Worm (Caenorhabditis elegans): ENCODE measurements around the gene srw-141.

The srw-141 gene

DNA sequence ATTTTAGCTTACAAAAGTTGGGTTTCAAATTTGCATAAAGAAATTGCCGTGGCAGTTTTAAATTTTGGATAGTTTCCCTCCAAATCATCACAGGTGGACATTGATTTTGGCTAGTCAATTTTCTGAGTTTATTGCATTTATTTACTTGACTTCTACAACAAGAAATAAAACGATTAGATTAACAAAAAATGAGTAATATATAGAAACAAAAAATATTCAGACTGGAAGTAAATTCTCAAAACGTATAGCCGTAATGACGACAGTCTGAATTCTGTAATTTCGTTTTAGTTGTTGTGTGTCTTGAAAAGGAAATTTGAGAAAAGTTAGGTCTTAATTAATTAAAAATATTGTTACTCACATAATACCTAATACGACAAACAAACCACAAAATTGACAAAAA is at the start of gene srw-141:
Gene srw-141 (minus strand): TSS at position 101 of the 400 bp plus-strand sequence.
- TF ChIP-seq ceh-48 (tag; optimal IDR thresholded peaks at IDR 0.05) = no peak
- TF ChIP-seq pat-9 (tag; optimal IDR thresholded peaks at IDR 0.05) = no peak
- no peak for TF ChIP-seq ceh-24 (tag; optimal IDR thresholded peaks at IDR 0.05)
- no peak for TF ChIP-seq rnt-1 (tag; optimal IDR thresholded peaks at IDR 0.05)
- TF ChIP-seq ceh-18 (tag; optimal IDR thresholded peaks at IDR 0.05) = no peak
- TF ChIP-seq ceh-30 (tag; optimal IDR thresholded peaks at IDR 0.05) = no peak
- no peak for TF ChIP-seq eyg-1 (tag; optimal IDR thresholded peaks at IDR 0.05)
- TF ChIP-seq pros-1 (tag; optimal IDR thresholded peaks at IDR 0.05) = no peak
- TF ChIP-seq fax-1 (tag; optimal IDR thresholded peaks at IDR 0.05) = no peak
- TF ChIP-seq T23F11.4 (GFP tag; optimal IDR thresholded peaks at IDR 0.05) = no peak
- no peak for TF ChIP-seq unc-42 (tag; optimal IDR thresholded peaks at IDR 0.05)
- TF ChIP-seq tbx-2 (tag; optimal IDR thresholded peaks at IDR 0.05) = no peak
- TF ChIP-seq hlh-30 (tag; optimal IDR thresholded peaks at IDR 0.05; ENCODE audit: insufficient read depth) = no peak
- no peak for TF ChIP-seq ama-1 (optimal IDR thresholded peaks at IDR 0.05)
- no peak for TF ChIP-seq ceh-19 (GFP tag; optimal IDR thresholded peaks at IDR 0.05)

ce11 chrV:2987407-2987806 is 49.0 kb upstream of the srw-141 start, which contains the start of gene srh-85:
Gene srh-85, minus strand, starts transcription at chrV:2987507.
- TF ChIP-seq ahr-1 (tag; optimal IDR thresholded peaks at IDR 0.05) (no peak), ama-1 (optimal IDR thresholded peaks at IDR 0.05) (no peak), ets-4 (tag; optimal IDR thresholded peaks at IDR 0.05) (no peak), odd-2 (tag; optimal IDR thresholded peaks at IDR 0.05) (no peak), madf-2 (tag; optimal IDR thresholded peaks at IDR 0.05) (no peak), ceh-2 (tag; optimal IDR thresholded peaks at IDR 0.05) (no peak), nhr-232 (tag; optimal IDR thresholded peaks at IDR 0.05) (no peak), ceh-6 (GFP tag; optimal IDR thresholded peaks at IDR 0.05) (no peak), T23F11.4 (GFP tag; optimal IDR thresholded peaks at IDR 0.05) (no peak), lin-11 (tag; optimal IDR thresholded peaks at IDR 0.05) (no peak), ceh-48 (tag; optimal IDR thresholded peaks at IDR 0.05) (no peak), K02D7.2 (tag; optimal IDR thresholded peaks at IDR 0.05) (no peak), sox-2 (GFP tag; IDR thresholded peaks at IDR 0.05) (no peak)

- no peak for TF ChIP-seq eyg-1 (tag; optimal IDR thresholded peaks at IDR 0.05)
- TF ChIP-seq ceh-34 (tag; optimal IDR thresholded peaks at IDR 0.05) = no peak
- TF ChIP-seq pros-1 (tag; optimal IDR thresholded peaks at IDR 0.05) = no peak
- TF ChIP-seq K09A11.1 (tag; optimal IDR thresholded peaks at IDR 0.05; ENCODE audit: insufficient read depth) = no peak
- no peak for TF ChIP-seq npax-4 (tag; optimal IDR thresholded peaks at IDR 0.05)
- TF ChIP-seq hlh-8 (tag; optimal IDR thresholded peaks at IDR 0.05) = no peak
- no peak for TF ChIP-seq pag-3 (tag; optimal IDR thresholded peaks at IDR 0.05; ENCODE audit: borderline replicate concordance)
- TF ChIP-seq hlh-15 (tag; optimal IDR thresholded peaks at IDR 0.05) = no peak
- TF ChIP-seq elt-2 (tag; optimal IDR thresholded peaks at IDR 0.05) = no peak
- no peak for TF ChIP-seq tbx-7 (tag; optimal IDR thresholded peaks at IDR 0.05)
- TF ChIP-seq ceh-18 (tag; optimal IDR thresholded peaks at IDR 0.05) = no peak
- no peak for TF ChIP-seq ceh-48 (tag; optimal IDR thresholded peaks at IDR 0.05)
- no peak for TF ChIP-seq elt-4 (tag; optimal IDR thresholded peaks at IDR 0.05)
- no peak for TF ChIP-seq ztf-16 (tag; optimal IDR thresholded peaks at IDR 0.05)
- no peak for TF ChIP-seq ceh-19 (GFP tag; optimal IDR thresholded peaks at IDR 0.05)
Observed at ce11 chrV:2985309-2985708, 46.9 kb upstream of the srw-141 start, which contains the start of gene srw-139. Gene srw-139, minus strand, starts transcription at chrV:2985409.

DNA sequence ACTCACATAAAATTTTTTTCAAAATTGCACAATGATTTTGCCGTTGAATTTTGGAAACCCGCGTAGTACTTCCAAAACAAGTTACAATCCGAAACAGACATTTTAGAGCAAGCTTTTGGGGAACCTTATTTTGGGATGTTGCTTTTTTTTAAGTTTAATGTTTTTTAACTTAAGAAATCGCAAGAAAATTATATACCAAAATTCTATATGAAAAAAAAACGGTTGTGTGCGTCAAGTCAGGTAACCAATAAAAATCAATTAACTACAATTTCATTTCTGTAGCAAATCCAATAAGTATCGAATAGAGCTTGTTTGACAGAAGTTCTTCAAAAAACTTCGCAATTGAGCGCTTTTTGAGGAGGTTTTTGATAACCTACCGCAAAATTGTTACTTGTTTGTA is 45.0 kb upstream of the srw-141 start, which contains the start of gene srw-117:
Gene srw-117 (minus strand): TSS at position 101 of the 400 bp plus-strand sequence.
- no peak for TF ChIP-seq eyg-1 (tag; optimal IDR thresholded peaks at IDR 0.05)
- no peak for TF ChIP-seq ceh-22 (tag; optimal IDR thresholded peaks at IDR 0.05)
- TF ChIP-seq elt-4 (tag; optimal IDR thresholded peaks at IDR 0.05) = no peak
- no peak for TF ChIP-seq odd-2 (tag; optimal IDR thresholded peaks at IDR 0.05)
- TF ChIP-seq ref-2 (tag; optimal IDR thresholded peaks at IDR 0.05) = no peak
- TF ChIP-seq tbx-7 (tag; optimal IDR thresholded peaks at IDR 0.05) = no peak

Data from whole organism, late embryonic.